Worm (Caenorhabditis elegans) whole organism, L1 larva: Measurements from ENCODE around the gene inpp-4B.

ENCODE experiments used
- C04F5.9 ChIP-seq: sonication (generic microtip); optimal IDR thresholded peaks from 2 replicates; lab custom pipeline; 2016; ENCODE audit warnings: missing genetic modification characterization, missing compliant biosample characterization
- C16A3.4 ChIP-seq: fragments of 150-350 bp; optimal IDR thresholded peaks from 2 replicates; lab custom pipeline; 2014; ENCODE audit warnings: missing biosample characterization, missing genetic modification characterization
- F16B12.6 ChIP-seq: fragments of 150-350 bp; optimal IDR thresholded peaks from 2 replicates; lab custom pipeline; 2014; ENCODE audit warnings: missing biosample characterization, missing genetic modification characterization
- Y116A8C.19 ChIP-seq: sonication (generic microtip); optimal IDR thresholded peaks from 2 replicates; lab custom pipeline; 2016; ENCODE audit warnings: missing compliant biosample characterization, missing genetic modification characterization, borderline replicate concordance
- aha-1 ChIP-seq: fragments of 150-350 bp; optimal IDR thresholded peaks from 2 replicates; lab custom pipeline; 2014; ENCODE audit warnings: missing biosample characterization, missing genetic modification characterization
- blmp-1 ChIP-seq: fragments of 150-350 bp; optimal IDR thresholded peaks from 2 replicates; lab custom pipeline; 2014; ENCODE audit warnings: missing biosample characterization, missing genetic modification characterization
- ceh-63 ChIP-seq: fragments of 200-800 bp; sonication (Bioruptor generic); optimal IDR thresholded peaks from 2 replicates; lab custom pipeline; 2018; ENCODE audit warnings: mild to moderate bottlenecking, missing genetic modification characterization, missing compliant biosample characterization
- ceh-90 ChIP-seq: sonication (generic microtip); optimal IDR thresholded peaks from 2 replicates; lab custom pipeline; 2016; ENCODE audit warnings: missing genetic modification characterization, missing compliant biosample characterization
- dpl-1 ChIP-seq, 3 experiments: fragments of 150-350 bp in 2 of 3; sonication (generic microtip) in 1 of 3; optimal IDR thresholded peaks; 2 replicates each; lab custom pipeline; 2014 to 2017; ENCODE audit warnings: missing biosample characterization in 3 of 3, missing genetic modification characterization in 3 of 3, missing genetic modification reagents in 3 of 3
- elt-2 ChIP-seq: sonication (generic microtip); optimal IDR thresholded peaks from 2 replicates; lab custom pipeline; 2016; ENCODE audit warnings: missing genetic modification characterization, mild to moderate bottlenecking, inconsistent platforms, missing compliant biosample characterization, missing genetic modification reagents
- elt-3 ChIP-seq, 6 experiments: fragments of 150-350 bp in 1 of 6; sonication (generic microtip); optimal IDR thresholded peaks; 2 replicates each; lab custom pipeline; 2017 to 2018; ENCODE audit warnings: missing biosample characterization in 6 of 6, missing genetic modification characterization in 6 of 6, inconsistent platforms in 1 of 6
- fkh-8 ChIP-seq: sonication (generic microtip); optimal IDR thresholded peaks from 2 replicates; lab custom pipeline; 2016; ENCODE audit warnings: mild to moderate bottlenecking, missing genetic modification characterization, missing compliant biosample characterization
- fos-1 ChIP-seq: fragments of 150-350 bp; optimal IDR thresholded peaks from 2 replicates; lab custom pipeline; 2014; ENCODE audit warnings: missing biosample characterization, missing genetic modification characterization
- grh-1 ChIP-seq: fragments of 200-800 bp; sonication (Bioruptor generic); IDR thresholded peaks from 2 replicates; pipeline ENCODE4 v1.3.6; 2022; ENCODE audit warnings: missing genetic modification reagents, missing genetic modification characterization, missing compliant biosample characterization
- isw-1 ChIP-seq: fragments of 200-800 bp; sonication (Bioruptor generic); IDR thresholded peaks from 2 replicates; pipeline ENCODE4 v1.3.6; 2022; ENCODE audit warnings: missing genetic modification characterization, missing compliant biosample characterization
- lin-14 ChIP-seq: fragments of 200-800 bp; sonication (Bioruptor generic); optimal IDR thresholded peaks from 2 replicates; lab custom pipeline; 2018; ENCODE audit warnings: mild to moderate bottlenecking, missing genetic modification characterization, moderate library complexity, missing compliant biosample characterization
- lin-35 ChIP-seq, 2 experiments: fragments of 150-350 bp; optimal IDR thresholded peaks; 2 replicates each; lab custom pipeline; 2014; ENCODE audit warnings: missing biosample characterization in 2 of 2, missing genetic modification characterization in 2 of 2, missing genetic modification reagents in 2 of 2
- mab-9 ChIP-seq: fragments of 200-800 bp; sonication (Bioruptor generic); IDR thresholded peaks from 2 replicates; pipeline ENCODE4 v1.3.6; 2022; ENCODE audit warnings: missing genetic modification reagents, missing genetic modification characterization, missing compliant biosample characterization
- mdl-1 ChIP-seq, 2 experiments: fragments of 150-350 bp; optimal IDR thresholded peaks; 2 replicates each; lab custom pipeline; 2014 to 2017; ENCODE audit warnings: missing biosample characterization in 2 of 2, missing genetic modification characterization in 2 of 2, inconsistent platforms in 1 of 2
- mep-1 ChIP-seq: fragments of 150-350 bp; optimal IDR thresholded peaks from 2 replicates; lab custom pipeline; 2014; ENCODE audit warnings: missing biosample characterization, missing genetic modification characterization
- nhr-19 ChIP-seq: fragments of 200-800 bp; sonication (Bioruptor generic); conservative IDR thresholded peaks from 2 replicates; pipeline ENCODE4 v1.3.6; 2022; ENCODE audit warnings: missing genetic modification characterization, missing compliant biosample characterization
- nhr-20 ChIP-seq: sonication (generic microtip); optimal IDR thresholded peaks from 2 replicates; lab custom pipeline; 2016; ENCODE audit warnings: mild to moderate bottlenecking, missing genetic modification characterization, missing compliant biosample characterization
- nhr-71 ChIP-seq: sonication (generic microtip); optimal IDR thresholded peaks from 2 replicates; lab custom pipeline; 2016; ENCODE audit warnings: mild to moderate bottlenecking, missing genetic modification characterization, moderate library complexity, missing compliant biosample characterization
- nhr-76 ChIP-seq: sonication (generic microtip); optimal IDR thresholded peaks from 2 replicates; lab custom pipeline; 2017; ENCODE audit warnings: missing biosample characterization, missing genetic modification characterization
- nhr-77 ChIP-seq: fragments of 150-350 bp; optimal IDR thresholded peaks from 2 replicates; lab custom pipeline; 2014; ENCODE audit warnings: missing biosample characterization, missing genetic modification characterization
- nhr-85 ChIP-seq: sonication (generic microtip); peaks from one replicate; lab custom pipeline; 2016; ENCODE audit warnings: missing genetic modification characterization, inconsistent platforms, missing compliant biosample characterization
- nhr-90 ChIP-seq: sonication (generic microtip); optimal IDR thresholded peaks from 2 replicates; lab custom pipeline; 2016; ENCODE audit warnings: mild to moderate bottlenecking, missing genetic modification characterization, missing compliant biosample characterization; ENCODE audit not compliant: poor library complexity
- pag-3 ChIP-seq: sonication (generic microtip); optimal IDR thresholded peaks from 2 replicates; lab custom pipeline; 2017; ENCODE audit warnings: missing genetic modification characterization, mild to moderate bottlenecking, missing compliant biosample characterization, antibody characterized with exemption, borderline replicate concordance; ENCODE audit not compliant: insufficient read depth
- pqm-1 ChIP-seq: sonication (generic microtip); optimal IDR thresholded peaks from 3 replicates; lab custom pipeline; 2017; ENCODE audit warnings: missing biosample characterization, missing genetic modification characterization
- snpc-4 ChIP-seq: fragments of 150-350 bp; optimal IDR thresholded peaks from 2 replicates; lab custom pipeline; 2014; ENCODE audit warnings: missing biosample characterization, missing genetic modification characterization
- snu-23 ChIP-seq: sonication (generic microtip); optimal IDR thresholded peaks from 2 replicates; lab custom pipeline; 2016; ENCODE audit warnings: missing genetic modification characterization, missing compliant biosample characterization
- sox-4 ChIP-seq: sonication (generic microtip); optimal IDR thresholded peaks from 2 replicates; lab custom pipeline; 2016; ENCODE audit warnings: missing genetic modification characterization, missing compliant biosample characterization
- sup-37 ChIP-seq: fragments of 200-800 bp; sonication (Bioruptor generic); optimal IDR thresholded peaks from 2 replicates; lab custom pipeline; 2018; ENCODE audit warnings: mild to moderate bottlenecking, missing genetic modification characterization, missing compliant biosample characterization
- tbx-2 ChIP-seq: sonication (generic microtip); optimal IDR thresholded peaks from 2 replicates; lab custom pipeline; 2016; ENCODE audit warnings: missing genetic modification characterization, missing compliant biosample characterization
- unc-30 ChIP-seq: sonication (generic microtip); optimal IDR thresholded peaks from 2 replicates; lab custom pipeline; 2017; ENCODE audit warnings: missing biosample characterization, missing genetic modification characterization
- ztf-4 ChIP-seq: fragments of 150-350 bp; optimal IDR thresholded peaks from 2 replicates; lab custom pipeline; 2014; ENCODE audit warnings: missing biosample characterization, missing genetic modification characterization

The inpp-4B gene

ce11 chrIII:10241332-10241829 lies 25.3 kb downstream of the inpp-4B start (continued):
- TF ChIP-seq pag-3 (tag; lab: Kevin White, UChicago) (no peak), snpc-4 (no peak), dpl-1 (GFP tag; optimal IDR thresholded peaks at IDR 0.05; lab: Kevin White, UChicago) (no peak)

- TF ChIP-seq nhr-76 (no peak), aha-1 (tag; lab: Kevin White, UChicago) (no peak), sup-37 (GFP tag; lab: Kevin White, UChicago) (no peak), fkh-8 (no peak), blmp-1 (tag; lab: Kevin White, UChicago) (no peak), F16B12.6 (no peak), mdl-1 (tag; optimal IDR thresholded peaks at IDR 0.05; lab: Kevin White, UChicago) (no peak)
Measured at ce11 chrIII:10240073-10240472, 26.6 kb downstream of the inpp-4B start.

- TF ChIP-seq nhr-20 (peak; percentile 9), blmp-1 (tag; lab: Kevin White, UChicago) (peak; percentile 92), lin-35 (GFP tag; optimal IDR thresholded peaks at IDR 0.05; lab: Kevin White, UChicago) (peak in 1 of 2 experiments; percentile 5), unc-30 (tag; lab: Kevin White, UChicago) (no peak), mab-9 (GFP tag; lab: Robert Waterston, UW) (no peak), ceh-63 (GFP tag; lab: Kevin White, UChicago) (no peak), grh-1 (no peak), ztf-4 (tag; lab: Kevin White, UChicago) (no peak), Y116A8C.19 (no peak), lin-14 (peak; percentile 16), elt-3 (tag; optimal IDR thresholded peaks at IDR 0.05; lab: Kevin White, UChicago) (peak in 1 of 6 experiments; percentile 78), tbx-2 (tag; lab: Kevin White, UChicago) (no peak), nhr-77 (tag; lab: Kevin White, UChicago) (no peak), mep-1 (tag; lab: Kevin White, UChicago) (no peak), C16A3.4 (tag; lab: Kevin White, UChicago) (no peak), fos-1 (tag; lab: Kevin White, UChicago) (no peak), nhr-71 (peak; percentile 10), ceh-90 (tag; lab: Kevin White, UChicago) (no peak), isw-1 (GFP tag; lab: Robert Waterston, UW) (no peak), sox-4 (tag; lab: Kevin White, UChicago) (no peak), pqm-1 (tag; lab: Kevin White, UChicago) (no peak), snu-23 (GFP tag; lab: Kevin White, UChicago) (peak; percentile 26), nhr-85 (tag; lab: Kevin White, UChicago) (peak; percentile 71)
Measured at ce11 chrIII:10238448-10239154, 28.1 kb downstream of the inpp-4B start, which contains the start of gene Y70G10A.3. Y70G10A.3 (plus strand) TSS chrIII:10239104.

- TF ChIP-seq C04F5.9 (tag; lab: Kevin White, UChicago) (no peak), sox-4 (tag; lab: Kevin White, UChicago) (no peak), mdl-1 (tag; optimal IDR thresholded peaks at IDR 0.05; lab: Kevin White, UChicago) (peak in 1 of 2 experiments; percentile 15), lin-35 (GFP tag; optimal IDR thresholded peaks at IDR 0.05; lab: Kevin White, UChicago) (peak in 1 of 2 experiments; percentile 36), blmp-1 (tag; lab: Kevin White, UChicago) (peak; percentile 62), nhr-71 (peak; percentile 37), nhr-85 (tag; lab: Kevin White, UChicago) (peak; percentile 52), unc-30 (tag; lab: Kevin White, UChicago) (no peak), lin-14 (peak; percentile 51), elt-2 (tag; lab: Kevin White, UChicago) (no peak), nhr-19 (GFP tag; lab: Robert Waterston, UW) (peak; percentile 28; the same call in 1 of the 2 replicates), elt-3 (tag; optimal IDR thresholded peaks at IDR 0.05; lab: Kevin White, UChicago) (peak in 2 of 6 experiments; percentile 19 to 79), nhr-20 (peak; percentile 27), snu-23 (GFP tag; lab: Kevin White, UChicago) (peak; percentile 39), nhr-90 (tag; lab: Kevin White, UChicago) (peak; percentile 27)
Measured at ce11 chrIII:10236291-10236871, 30.3 kb downstream of the inpp-4B start.
